Worm (Caenorhabditis elegans): ENCODE measurements around the gene gon-1.

- TF ChIP-seq tbx-2 (tag; optimal IDR thresholded peaks at IDR 0.05) (no peak), ceh-6 (GFP tag; optimal IDR thresholded peaks at IDR 0.05) (no peak), sox-4 (tag; optimal IDR thresholded peaks at IDR 0.05) (no peak), hlh-6 (tag; optimal IDR thresholded peaks at IDR 0.05) (no peak), C38D4.7 (GFP tag; optimal IDR thresholded peaks at IDR 0.05) (no peak), pat-9 (tag; optimal IDR thresholded peaks at IDR 0.05) (no peak), nfya-1 (tag; optimal IDR thresholded peaks at IDR 0.05) (no peak), unc-86 (tag; optimal IDR thresholded peaks at IDR 0.05) (no peak), pha-4 (tag; optimal IDR thresholded peaks at IDR 0.05) (no peak), K02D7.2 (tag; optimal IDR thresholded peaks at IDR 0.05) (no peak), sox-2 (GFP tag; IDR thresholded peaks at IDR 0.05) (no peak)
These were observed 40.2 kb downstream of the gon-1 start for ce11 chrIV:9913064-9913463.

Measured in whole organism, late embryonic.